Worm (Caenorhabditis elegans) whole organism, young adult: ENCODE measurements around the gene T05A7.3.

Experiments used
- B0019.2 ChIP-seq: fragments of 200-800 bp; sonication (Bioruptor generic); conservative IDR thresholded peaks from 2 replicates; pipeline ENCODE4 v1.3.6; 2022; ENCODE audit warnings: missing genetic modification reagents, missing genetic modification characterization, missing compliant biosample characterization
- F10E7.11 ChIP-seq: sonication (generic microtip); optimal IDR thresholded peaks from 2 replicates; lab custom pipeline; 2017; ENCODE audit warnings: mild to moderate bottlenecking, missing genetic modification characterization, moderate library complexity, missing compliant biosample characterization
- F33H1.4 ChIP-seq: fragments of 200-800 bp; sonication (Bioruptor generic); IDR thresholded peaks from 2 replicates; pipeline ENCODE4 v1.3.6; 2022; ENCODE audit warnings: missing genetic modification reagents, missing genetic modification characterization, missing compliant biosample characterization
- F57A8.1 ChIP-seq: fragments of 200-800 bp; sonication (Bioruptor generic); optimal IDR thresholded peaks from 2 replicates; lab custom pipeline; 2018; ENCODE audit warnings: mild to moderate bottlenecking, missing genetic modification characterization, moderate library complexity, missing compliant biosample characterization
- T07F8.4 ChIP-seq: sonication (generic microtip); optimal IDR thresholded peaks from 2 replicates; lab custom pipeline; 2016; ENCODE audit warnings: mild to moderate bottlenecking, missing genetic modification characterization, moderate library complexity, missing compliant biosample characterization
- ZK185.1 ChIP-seq: sonication (generic microtip); optimal IDR thresholded peaks from 2 replicates; lab custom pipeline; 2016; ENCODE audit warnings: mild to moderate bottlenecking, missing genetic modification characterization, missing compliant biosample characterization; ENCODE audit not compliant: poor library complexity, severe bottlenecking
- athp-1 ChIP-seq: sonication (generic microtip); optimal IDR thresholded peaks from 2 replicates; lab custom pipeline; 2017; ENCODE audit warnings: mild to moderate bottlenecking, missing genetic modification characterization, missing compliant biosample characterization
- attf-3 ChIP-seq: fragments of 200-800 bp; sonication (Bioruptor generic); conservative IDR thresholded peaks from 2 replicates; pipeline ENCODE4 v1.3.6; 2022; ENCODE audit warnings: missing genetic modification reagents, missing genetic modification characterization, missing compliant biosample characterization
- attf-6 ChIP-seq: fragments of 200-800 bp; sonication (Bioruptor generic); IDR thresholded peaks from 2 replicates; pipeline ENCODE4 v1.3.6; 2022; ENCODE audit warnings: missing genetic modification reagents, missing genetic modification characterization, missing compliant biosample characterization
- bed-1 ChIP-seq: fragments of 200-800 bp; sonication (Bioruptor generic); IDR thresholded peaks from 2 replicates; pipeline ENCODE4 v1.3.6; 2022; ENCODE audit warnings: missing genetic modification reagents, missing genetic modification characterization, missing compliant biosample characterization
- ceh-40 ChIP-seq: fragments of 200-800 bp; sonication (Bioruptor generic); IDR thresholded peaks from 2 replicates; pipeline ENCODE4 v1.3.6; 2022; ENCODE audit warnings: missing genetic modification characterization, missing compliant biosample characterization
- chd-7 ChIP-seq: sonication (generic microtip); optimal IDR thresholded peaks from 2 replicates; lab custom pipeline; 2016; ENCODE audit warnings: mild to moderate bottlenecking, missing genetic modification characterization, moderate library complexity, missing compliant biosample characterization
- him-1 ChIP-seq: sonication (generic microtip); optimal IDR thresholded peaks from 2 replicates; lab custom pipeline; 2016; ENCODE audit warnings: missing genotype, missing genetic modification reagents, missing genetic modification characterization, missing compliant biosample characterization
- hlh-26 ChIP-seq: fragments of 200-800 bp; sonication (Bioruptor generic); conservative IDR thresholded peaks from 2 replicates; pipeline ENCODE4 v1.3.6; 2022; ENCODE audit warnings: missing genetic modification reagents, missing genetic modification characterization, missing compliant biosample characterization
- hmg-20 ChIP-seq: fragments of 200-800 bp; sonication (Bioruptor generic); IDR thresholded peaks from 2 replicates; pipeline ENCODE4 v1.3.6; 2022; ENCODE audit warnings: missing genetic modification reagents, missing genetic modification characterization, missing compliant biosample characterization
- let-526 ChIP-seq: fragments of 200-800 bp; sonication (Bioruptor generic); IDR thresholded peaks from 2 replicates; pipeline ENCODE4 v1.3.6; 2022; ENCODE audit warnings: missing genetic modification reagents, missing genetic modification characterization, missing compliant biosample characterization
- let-607 ChIP-seq, 2 experiments: fragments of 200-800 bp in 1 of 2; sonication (Bioruptor generic) in 1 of 2; sonication (generic microtip) in 1 of 2; optimal IDR thresholded peaks; 2 replicates each; lab custom pipeline; 2016 to 2018; ENCODE audit warnings: mild to moderate bottlenecking in 2 of 2, missing compliant biosample characterization in 2 of 2, missing genetic modification characterization in 2 of 2, moderate library complexity in 2 of 2, missing genotype in 1 of 2
- lin-26 ChIP-seq: fragments of 200-800 bp; sonication (Bioruptor generic); IDR thresholded peaks from 2 replicates; pipeline ENCODE4 v1.3.6; 2022; ENCODE audit warnings: missing genetic modification reagents, missing genetic modification characterization, missing compliant biosample characterization
- lin-35 ChIP-seq, 3 experiments: fragments of 150-350 bp in 2 of 3; sonication (generic microtip) in 1 of 3; optimal IDR thresholded peaks; 2 replicates each; lab custom pipeline; 2014 to 2018; ENCODE audit warnings: missing biosample characterization in 3 of 3, missing genetic modification characterization in 3 of 3, missing genetic modification reagents in 3 of 3
- lin-40 ChIP-seq: sonication (generic microtip); optimal IDR thresholded peaks from 2 replicates; lab custom pipeline; 2016; ENCODE audit warnings: missing genetic modification characterization, mild to moderate bottlenecking, missing compliant biosample characterization, missing genotype, missing genetic modification reagents
- lir-1 ChIP-seq: fragments of 200-800 bp; sonication (Bioruptor generic); conservative IDR thresholded peaks from 2 replicates; pipeline ENCODE4 v1.3.6; 2022; ENCODE audit warnings: missing genetic modification reagents, missing genetic modification characterization, missing compliant biosample characterization
- madf-3 ChIP-seq: fragments of 200-800 bp; sonication (Bioruptor generic); IDR thresholded peaks from 2 replicates; pipeline ENCODE4 v1.3.6; 2022; ENCODE audit warnings: missing genetic modification reagents, missing genetic modification characterization, missing compliant biosample characterization
- madf-6 ChIP-seq: fragments of 200-800 bp; sonication (Bioruptor generic); IDR thresholded peaks from 2 replicates; pipeline ENCODE4 v1.3.6; 2022; ENCODE audit warnings: missing genetic modification reagents, missing genetic modification characterization, missing compliant biosample characterization
- nfya-2 ChIP-seq: fragments of 200-800 bp; sonication (Bioruptor generic); IDR thresholded peaks from 2 replicates; pipeline ENCODE4 v1.3.6; 2022; ENCODE audit warnings: missing genetic modification reagents, missing genetic modification characterization, missing compliant biosample characterization
- nhr-120 ChIP-seq: fragments of 200-800 bp; sonication (Bioruptor generic); IDR thresholded peaks from 2 replicates; pipeline ENCODE4 v1.3.6; 2022; ENCODE audit warnings: missing genetic modification characterization, missing compliant biosample characterization
- nhr-80 ChIP-seq: sonication (generic microtip); optimal IDR thresholded peaks from 2 replicates; lab custom pipeline; 2016; ENCODE audit warnings: missing genetic modification characterization, missing compliant biosample characterization
- pbrm-1 ChIP-seq: fragments of 200-800 bp; sonication (Bioruptor generic); IDR thresholded peaks from 2 replicates; pipeline ENCODE4 v1.3.6; 2022; ENCODE audit warnings: missing genetic modification reagents, missing genetic modification characterization, missing compliant biosample characterization
- snpc-4 ChIP-seq, 5 experiments: fragments of 150-350 bp in 1 of 5; sonication (generic microtip) in 4 of 5; optimal IDR thresholded peaks; 2 replicates each; lab custom pipeline; 2014 to 2018; ENCODE audit warnings: missing genetic modification characterization in 5 of 5, missing biosample characterization in 3 of 5, antibody characterized with exemption in 2 of 5, mild to moderate bottlenecking in 2 of 5, missing compliant biosample characterization in 2 of 5, missing genotype in 2 of 5, moderate library complexity in 2 of 5, missing genetic modification reagents in 1 of 5
- sptf-2 ChIP-seq: fragments of 200-800 bp; sonication (Bioruptor generic); optimal IDR thresholded peaks from 2 replicates; lab custom pipeline; 2018; ENCODE audit warnings: mild to moderate bottlenecking, missing genetic modification characterization, missing compliant biosample characterization
- tbx-9 ChIP-seq: sonication (generic microtip); optimal IDR thresholded peaks from 2 replicates; lab custom pipeline; 2016; ENCODE audit warnings: borderline replicate concordance, missing genetic modification characterization, inconsistent platforms, missing compliant biosample characterization
- tlf-1 ChIP-seq: fragments of 200-800 bp; sonication (Bioruptor generic); optimal IDR thresholded peaks from 2 replicates; lab custom pipeline; 2018; ENCODE audit warnings: mild to moderate bottlenecking, missing genetic modification characterization, missing compliant biosample characterization
- unc-62 ChIP-seq: fragments of 150-350 bp; optimal IDR thresholded peaks from 2 replicates; lab custom pipeline; 2014; ENCODE audit warnings: missing biosample characterization, missing genetic modification reagents, missing genetic modification characterization
- zfh-2 ChIP-seq: fragments of 200-800 bp; sonication (Bioruptor generic); conservative IDR thresholded peaks from 2 replicates; pipeline ENCODE4 v1.3.6; 2022; ENCODE audit warnings: missing genetic modification reagents, missing genetic modification characterization, missing compliant biosample characterization
- ztf-18 ChIP-seq: sonication (generic microtip); optimal IDR thresholded peaks from 2 replicates; lab custom pipeline; 2016; ENCODE audit warnings: missing genotype, mild to moderate bottlenecking, missing genetic modification characterization, missing compliant biosample characterization
- ztf-25 ChIP-seq: fragments of 200-800 bp; sonication (Bioruptor generic); IDR thresholded peaks from 2 replicates; pipeline ENCODE4 v1.3.6; 2022; ENCODE audit warnings: missing genetic modification reagents, missing genetic modification characterization, missing compliant biosample characterization

T05A7.3 gene

ce11 chrII:4672584-4673110, 2.9 kb upstream of the T05A7.3 start, which contains the start of the genes clec-140 and hmg-11 (continued):
- TF ChIP-seq tbx-9 = no peak
- no peak for TF ChIP-seq pbrm-1 (GFP tag; lab: Robert Waterston, UW)
- no peak for TF ChIP-seq him-1 (tag; lab: Kevin White, UChicago)
- 0 out of 2 replicates have a peak, but pooled peaks have one; percentile 25 for TF ChIP-seq attf-3 (GFP tag; lab: Robert Waterston, UW)
- no peak for TF ChIP-seq nhr-120 (GFP tag; lab: Robert Waterston, UW)
- TF ChIP-seq madf-6 = no peak
- TF ChIP-seq ZK185.1 (tag; lab: Kevin White, UChicago) = no peak
- no peak for TF ChIP-seq athp-1 (tag; lab: Kevin White, UChicago)
- no peak for TF ChIP-seq let-526
- TF ChIP-seq attf-6 (GFP tag; lab: Robert Waterston, UW) = no peak
- TF ChIP-seq ztf-25 = no peak
- TF ChIP-seq bed-1 (GFP tag; lab: Robert Waterston, UW) = no peak
- TF ChIP-seq let-607 (tag; optimal IDR thresholded peaks at IDR 0.05; lab: Kevin White, UChicago) = no peak
- TF ChIP-seq F10E7.11 (tag; lab: Kevin White, UChicago) = no peak
- TF ChIP-seq unc-62 = no peak
- no peak for TF ChIP-seq lin-35 (GFP tag; optimal IDR thresholded peaks at IDR 0.05; lab: Kevin White, UChicago)
- no peak for TF ChIP-seq nfya-2 (GFP tag; lab: Robert Waterston, UW)
- no peak for TF ChIP-seq sptf-2 (GFP tag; lab: Kevin White, UChicago)
- no peak for TF ChIP-seq snpc-4 (GFP tag; optimal IDR thresholded peaks at IDR 0.05; lab: Kevin White, UChicago)
- TF ChIP-seq snpc-4 (tag; optimal IDR thresholded peaks at IDR 0.05; lab: Kevin White, UChicago) = no peak
- TF ChIP-seq ztf-18 (tag; lab: Kevin White, UChicago) = no peak
- no peak for TF ChIP-seq lir-1 (GFP tag; lab: Robert Waterston, UW)
- TF ChIP-seq madf-3 (GFP tag; lab: Robert Waterston, UW) = 0 out of 2 replicates have a peak, but pooled peaks have one; percentile 29
- TF ChIP-seq, all 124 proteins: peak for 9

ce11 chrII:4673242-4673641, 2.3 kb upstream of the T05A7.3 start:
- TF ChIP-seq B0019.2 (GFP tag; lab: Robert Waterston, UW) (no peak), sptf-2 (GFP tag; lab: Kevin White, UChicago) (no peak), nhr-80 (tag; lab: Kevin White, UChicago) (no peak), lin-40 (tag; lab: Kevin White, UChicago) (no peak), T07F8.4 (tag; lab: Kevin White, UChicago) (no peak), zfh-2 (GFP tag; lab: Robert Waterston, UW) (peak; percentile 64)

ce11 chrII:4673670-4674069, 1.9 kb upstream of the T05A7.3 start:
- TF ChIP-seq hmg-20 (GFP tag; lab: Robert Waterston, UW) = no peak
- no peak for TF ChIP-seq lin-26 (GFP tag; lab: Robert Waterston, UW)
- no peak for TF ChIP-seq tlf-1 (GFP tag; lab: Kevin White, UChicago)
- TF ChIP-seq, all 124 proteins: peak for 0

- no peak for TF ChIP-seq F57A8.1 (GFP tag; lab: Kevin White, UChicago)
- TF ChIP-seq ceh-40 (GFP tag; lab: Robert Waterston, UW) = no peak
- TF ChIP-seq chd-7 (tag; lab: Kevin White, UChicago) = no peak
- peak; percentile 74 for TF ChIP-seq nhr-80 (tag; lab: Kevin White, UChicago)
- no peak for TF ChIP-seq snpc-4 (GFP tag; optimal IDR thresholded peaks at IDR 0.05; lab: Kevin White, UChicago)
- TF ChIP-seq snpc-4 (tag; optimal IDR thresholded peaks at IDR 0.05; lab: Kevin White, UChicago) = no peak
- TF ChIP-seq F33H1.4 (GFP tag; lab: Robert Waterston, UW) = no peak
- TF ChIP-seq hlh-26 (GFP tag; lab: Robert Waterston, UW) = no peak
These were observed 1.4 kb upstream of the T05A7.3 start for ce11 chrII:4674188-4674587.
